Worm (Caenorhabditis elegans) whole organism, late embryonic: Measurements from ENCODE around the gene gex-2.

Source experiments
- C38D4.7 ChIP-seq: fragments of 200-800 bp; sonication (Bioruptor generic); optimal IDR thresholded peaks from 2 replicates; lab custom pipeline; 2018; ENCODE audit warnings: mild to moderate bottlenecking, missing genetic modification characterization, moderate library complexity, missing compliant biosample characterization
- F13H6.1 ChIP-seq: sonication (generic microtip); optimal IDR thresholded peaks from 2 replicates; lab custom pipeline; 2016; ENCODE audit warnings: missing genetic modification characterization, missing compliant biosample characterization
- T23F11.4 ChIP-seq: fragments of 200-800 bp; sonication (Bioruptor generic); optimal IDR thresholded peaks from 2 replicates; lab custom pipeline; 2018; ENCODE audit warnings: mild to moderate bottlenecking, missing genetic modification characterization, missing compliant biosample characterization
- Y22D7AL.16 ChIP-seq: sonication (generic microtip); optimal IDR thresholded peaks from 2 replicates; lab custom pipeline; 2016; ENCODE audit warnings: missing genetic modification characterization, missing compliant biosample characterization
- ama-1 ChIP-seq: fragments of 150-350 bp; optimal IDR thresholded peaks from 2 replicates; lab custom pipeline; 2014
- ceh-14 ChIP-seq: sonication (generic microtip); optimal IDR thresholded peaks from 2 replicates; lab custom pipeline; 2016; ENCODE audit warnings: missing genotype, missing genetic modification characterization, missing compliant biosample characterization
- ceh-2 ChIP-seq: sonication (generic microtip); optimal IDR thresholded peaks from 2 replicates; lab custom pipeline; 2016; ENCODE audit warnings: missing genotype, missing genetic modification characterization, missing compliant biosample characterization
- ceh-31 ChIP-seq: sonication (generic microtip); optimal IDR thresholded peaks from 2 replicates; lab custom pipeline; 2016; ENCODE audit warnings: missing genetic modification characterization, missing compliant biosample characterization
- ceh-45 ChIP-seq: fragments of 200-800 bp; sonication (Bioruptor generic); IDR thresholded peaks from 2 replicates; pipeline ENCODE4 v1.3.6; 2022; ENCODE audit warnings: missing genetic modification reagents, missing genetic modification characterization, missing compliant biosample characterization
- ceh-48 ChIP-seq: sonication (generic microtip); optimal IDR thresholded peaks from 2 replicates; lab custom pipeline; 2016; ENCODE audit warnings: missing genetic modification characterization, inconsistent platforms, missing compliant biosample characterization
- ceh-6 ChIP-seq: fragments of 200-800 bp; sonication (Bioruptor generic); optimal IDR thresholded peaks from 2 replicates; lab custom pipeline; 2018; ENCODE audit warnings: mild to moderate bottlenecking, missing genetic modification characterization, missing compliant biosample characterization
- che-1 ChIP-seq: sonication (generic microtip); optimal IDR thresholded peaks from 2 replicates; lab custom pipeline; 2016; ENCODE audit warnings: mild to moderate bottlenecking, missing genetic modification characterization, missing compliant biosample characterization
- elt-2 ChIP-seq: sonication (generic microtip); optimal IDR thresholded peaks from 2 replicates; lab custom pipeline; 2016; ENCODE audit warnings: missing genetic modification reagents, missing genetic modification characterization, missing compliant biosample characterization
- elt-4 ChIP-seq: sonication (generic microtip); optimal IDR thresholded peaks from 2 replicates; lab custom pipeline; 2016; ENCODE audit warnings: missing genetic modification characterization, missing compliant biosample characterization
- ets-4 ChIP-seq: sonication (generic microtip); optimal IDR thresholded peaks from 2 replicates; lab custom pipeline; 2016; ENCODE audit warnings: missing genetic modification characterization, missing compliant biosample characterization
- eyg-1 ChIP-seq: sonication (generic microtip); optimal IDR thresholded peaks from 2 replicates; lab custom pipeline; 2016; ENCODE audit warnings: missing genotype, missing genetic modification characterization, missing compliant biosample characterization
- fax-1 ChIP-seq: sonication (generic microtip); optimal IDR thresholded peaks from 2 replicates; lab custom pipeline; 2016; ENCODE audit warnings: missing genotype, missing genetic modification characterization, missing compliant biosample characterization
- fkh-6 ChIP-seq: sonication (generic microtip); optimal IDR thresholded peaks from 2 replicates; lab custom pipeline; 2016; ENCODE audit warnings: missing genetic modification characterization, missing compliant biosample characterization
- gmeb-2 ChIP-seq: sonication (generic microtip); optimal IDR thresholded peaks from 2 replicates; lab custom pipeline; 2016; ENCODE audit warnings: missing genetic modification characterization, inconsistent platforms, missing compliant biosample characterization
- hlh-13 ChIP-seq: fragments of 200-800 bp; sonication (Bioruptor generic); optimal IDR thresholded peaks from 2 replicates; lab custom pipeline; 2018; ENCODE audit warnings: mild to moderate bottlenecking, missing genetic modification characterization, missing compliant biosample characterization
- hlh-30 ChIP-seq: sonication (generic microtip); optimal IDR thresholded peaks from 2 replicates; lab custom pipeline; 2017; ENCODE audit warnings: antibody characterized with exemption, missing genetic modification characterization, missing compliant biosample characterization; ENCODE audit not compliant: insufficient read depth
- hlh-6 ChIP-seq: sonication (generic microtip); optimal IDR thresholded peaks from 2 replicates; lab custom pipeline; 2016; ENCODE audit warnings: missing genotype, missing genetic modification characterization, missing compliant biosample characterization
- hlh-8 ChIP-seq: sonication (generic microtip); optimal IDR thresholded peaks from 2 replicates; lab custom pipeline; 2016; ENCODE audit warnings: missing genotype, missing genetic modification characterization, missing compliant biosample characterization
- lim-6 ChIP-seq: sonication (generic microtip); optimal IDR thresholded peaks from 2 replicates; lab custom pipeline; 2016; ENCODE audit warnings: missing genetic modification characterization, missing compliant biosample characterization
- lin-11 ChIP-seq: fragments of 200-800 bp; sonication (Bioruptor generic); optimal IDR thresholded peaks from 2 replicates; lab custom pipeline; 2018; ENCODE audit warnings: mild to moderate bottlenecking, missing genetic modification characterization, missing compliant biosample characterization
- madf-2 ChIP-seq: sonication (generic microtip); optimal IDR thresholded peaks from 2 replicates; lab custom pipeline; 2017; ENCODE audit warnings: missing genetic modification characterization, missing compliant biosample characterization
- mec-3 ChIP-seq: sonication (generic microtip); optimal IDR thresholded peaks from 2 replicates; lab custom pipeline; 2016; ENCODE audit warnings: borderline replicate concordance, missing genetic modification characterization, missing compliant biosample characterization
- nfya-1 ChIP-seq: sonication (generic microtip); optimal IDR thresholded peaks from 2 replicates; lab custom pipeline; 2017; ENCODE audit warnings: missing genetic modification characterization, mild to moderate bottlenecking, missing compliant biosample characterization, antibody characterized with exemption, moderate library complexity
- nhr-11 ChIP-seq: fragments of 150-350 bp; optimal IDR thresholded peaks from 2 replicates; lab custom pipeline; 2014; ENCODE audit warnings: missing biosample characterization, missing genetic modification characterization
- nhr-232 ChIP-seq: sonication (generic microtip); optimal IDR thresholded peaks from 2 replicates; lab custom pipeline; 2016; ENCODE audit warnings: missing genetic modification characterization, missing compliant biosample characterization
- npax-4 ChIP-seq: sonication (generic microtip); optimal IDR thresholded peaks from 2 replicates; lab custom pipeline; 2016; ENCODE audit warnings: missing genetic modification characterization, missing compliant biosample characterization
- pax-1 ChIP-seq: fragments of 150-350 bp; optimal IDR thresholded peaks from 2 replicates; lab custom pipeline; 2014; ENCODE audit warnings: missing biosample characterization, missing genetic modification characterization
- pha-2 ChIP-seq: sonication (generic microtip); optimal IDR thresholded peaks from 2 replicates; lab custom pipeline; 2017; ENCODE audit warnings: mild to moderate bottlenecking, missing genetic modification characterization, missing compliant biosample characterization
- pha-4 ChIP-seq: fragments of 150-350 bp; optimal IDR thresholded peaks from 2 replicates; lab custom pipeline; 2018; ENCODE audit warnings: missing biosample characterization, missing genetic modification reagents, missing genetic modification characterization
- sdc-2 ChIP-seq: sonication (generic microtip); optimal IDR thresholded peaks from 2 replicates; lab custom pipeline; 2016; ENCODE audit warnings: missing genotype, missing genetic modification characterization, missing compliant biosample characterization
- sox-4 ChIP-seq: sonication (generic microtip); optimal IDR thresholded peaks from 2 replicates; lab custom pipeline; 2017; ENCODE audit warnings: mild to moderate bottlenecking, missing genetic modification characterization, inconsistent platforms, missing compliant biosample characterization
- syd-9 ChIP-seq: sonication (generic microtip); optimal IDR thresholded peaks from 2 replicates; lab custom pipeline; 2016; ENCODE audit warnings: mild to moderate bottlenecking, missing genetic modification characterization, moderate library complexity, missing compliant biosample characterization
- tbx-2 ChIP-seq: sonication (generic microtip); optimal IDR thresholded peaks from 2 replicates; lab custom pipeline; 2016; ENCODE audit warnings: missing genetic modification characterization, missing compliant biosample characterization
- tbx-7 ChIP-seq: sonication (generic microtip); optimal IDR thresholded peaks from 2 replicates; lab custom pipeline; 2016; ENCODE audit warnings: missing genotype, missing genetic modification characterization, missing compliant biosample characterization
- ttx-3 ChIP-seq: sonication (generic microtip); optimal IDR thresholded peaks from 2 replicates; lab custom pipeline; 2016; ENCODE audit warnings: missing genetic modification reagents, missing genetic modification characterization, missing compliant biosample characterization
- unc-42 ChIP-seq: sonication (generic microtip); optimal IDR thresholded peaks from 2 replicates; lab custom pipeline; 2016; ENCODE audit warnings: missing genotype, missing genetic modification characterization, missing compliant biosample characterization
- unc-55 ChIP-seq: sonication (generic microtip); optimal IDR thresholded peaks from 2 replicates; lab custom pipeline; 2017; ENCODE audit warnings: missing biosample characterization, missing genetic modification reagents, missing genetic modification characterization
- zip-5 ChIP-seq: sonication (generic microtip); optimal IDR thresholded peaks from 2 replicates; lab custom pipeline; 2016; ENCODE audit warnings: missing genetic modification characterization, missing compliant biosample characterization

Gene gex-2

DNA sequence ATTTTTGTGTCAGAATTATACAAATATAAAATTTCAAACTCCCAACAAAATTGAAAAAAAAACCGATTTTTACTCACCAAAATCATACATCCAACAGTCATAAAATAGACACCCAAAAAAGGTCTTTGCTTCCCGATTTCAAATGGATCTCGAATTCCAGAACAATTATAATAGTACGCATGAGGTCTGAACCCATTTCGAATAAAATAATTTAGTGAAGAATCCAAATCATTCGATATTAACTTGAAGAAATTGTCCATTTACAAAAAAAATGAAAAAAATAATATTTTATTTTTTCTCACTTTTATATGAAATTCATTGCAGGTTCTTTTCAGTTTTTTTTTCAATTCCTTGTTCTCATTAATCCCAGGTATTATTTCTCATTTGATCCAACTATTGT is 29.0 kb downstream of the gex-2 start, which contains the start of gene srt-59:
Gene srt-59, minus strand, starts transcription at position 101 of the 400 bp plus-strand sequence.
- TF ChIP-seq hlh-6 (tag; lab: Kevin White, UChicago) (no peak), eyg-1 (tag; lab: Kevin White, UChicago) (no peak)
- TF ChIP-seq, all 69 proteins: peak for 0

DNA sequence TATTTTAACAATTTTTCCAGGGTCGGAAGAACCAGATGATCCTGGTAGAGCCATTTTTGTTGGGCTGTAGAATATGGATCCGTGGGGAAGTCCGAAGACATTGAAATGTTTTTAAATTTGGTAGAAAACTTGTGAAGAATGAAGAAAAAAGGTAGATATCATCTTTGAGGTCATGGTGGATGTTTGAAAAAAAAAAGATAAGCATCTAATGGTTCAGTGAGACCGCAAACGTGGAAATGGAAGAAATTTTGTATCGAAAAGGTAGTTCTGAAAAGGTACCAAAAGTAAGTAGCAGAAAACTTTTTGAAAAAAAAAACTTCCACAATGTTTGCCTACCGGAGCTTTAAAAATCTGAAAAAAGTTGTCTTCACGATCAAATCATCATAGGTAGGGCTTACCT is 31.0 kb downstream of the gex-2 start, which contains the start of gene prmt-4:
Gene prmt-4, minus strand, starts transcription at position 101 of the 400 bp plus-strand sequence.
- no peak for TF ChIP-seq ets-4 (tag; lab: Kevin White, UChicago)
- TF ChIP-seq lin-11 (tag; lab: Kevin White, UChicago): no peak
- no peak for TF ChIP-seq Y22D7AL.16 (tag; lab: Kevin White, UChicago)
- no peak for TF ChIP-seq fkh-6 (tag; lab: Kevin White, UChicago)
- TF ChIP-seq unc-55 (GFP tag; lab: Kevin White, UChicago): no peak
- TF ChIP-seq elt-2 (tag; lab: Kevin White, UChicago): no peak
- TF ChIP-seq tbx-7 (tag; lab: Kevin White, UChicago): no peak
- no peak for TF ChIP-seq hlh-30 (tag; lab: Kevin White, UChicago)
- no peak for TF ChIP-seq F13H6.1
- no peak for TF ChIP-seq pha-2
- no peak for TF ChIP-seq tbx-2 (tag; lab: Kevin White, UChicago)
- TF ChIP-seq pha-4: no peak
- TF ChIP-seq hlh-13: no peak
- TF ChIP-seq ceh-31: no peak

DNA sequence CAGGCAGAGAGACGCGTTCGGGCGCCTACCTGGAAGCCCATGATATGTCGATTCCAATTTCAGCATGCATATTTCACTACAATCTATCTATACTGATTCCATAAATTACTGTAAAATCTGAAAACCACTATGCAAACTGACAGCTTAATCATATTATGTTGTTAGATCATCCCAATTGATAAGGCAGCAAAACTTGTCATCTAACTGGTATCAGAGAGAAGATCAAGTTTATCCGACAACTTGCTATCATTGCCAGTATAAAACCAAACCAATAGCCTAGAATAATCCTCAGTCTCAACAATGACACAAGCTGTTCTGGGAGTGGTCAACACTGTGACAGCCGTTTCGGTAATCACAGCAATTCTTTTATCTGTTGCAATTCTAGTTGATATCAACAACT is 31.6 kb downstream of the gex-2 start, which contains the start of gene col-102:
Gene col-102, plus strand, starts transcription at position 301 of the 400 bp plus-strand sequence.
- TF ChIP-seq syd-9 (tag; lab: Kevin White, UChicago): no peak
- TF ChIP-seq ttx-3 (tag; lab: Kevin White, UChicago): no peak
- TF ChIP-seq ceh-6 (GFP tag; lab: Kevin White, UChicago): no peak
- no peak for TF ChIP-seq hlh-6 (tag; lab: Kevin White, UChicago)
- TF ChIP-seq ceh-14 (tag; lab: Kevin White, UChicago): no peak
- no peak for TF ChIP-seq fax-1
- no peak for TF ChIP-seq elt-4 (tag; lab: Kevin White, UChicago)
- TF ChIP-seq ceh-31: no peak
- no peak for TF ChIP-seq pha-4
- TF ChIP-seq madf-2 (tag; lab: Kevin White, UChicago): no peak
- TF ChIP-seq pax-1 (tag; lab: Kevin White, UChicago): no peak
- TF ChIP-seq unc-42 (tag; lab: Kevin White, UChicago): no peak
- TF ChIP-seq sdc-2 (tag; lab: Kevin White, UChicago): no peak
- TF ChIP-seq npax-4 (tag; lab: Kevin White, UChicago): no peak

DNA sequence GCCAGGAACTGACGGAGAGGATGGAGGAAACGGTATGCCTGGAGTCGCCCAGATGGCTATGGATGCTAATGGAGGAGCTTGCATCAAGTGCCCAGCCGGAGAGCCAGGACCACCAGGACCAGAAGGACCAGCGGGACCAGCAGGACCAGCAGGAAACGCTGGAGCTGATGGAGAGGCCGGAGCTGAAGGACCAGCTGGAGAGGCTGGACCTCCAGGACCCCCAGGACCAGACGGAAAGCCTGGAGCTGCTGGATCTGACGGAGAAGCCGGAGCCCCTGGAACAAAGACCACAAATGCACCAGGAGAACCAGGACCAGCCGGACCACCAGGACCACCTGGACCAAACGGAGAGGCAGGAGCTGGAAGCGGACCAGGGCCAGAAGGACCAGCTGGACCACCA is 32.2 kb downstream of the gex-2 start:
- no peak for TF ChIP-seq tbx-2 (tag; lab: Kevin White, UChicago)
- no peak for TF ChIP-seq che-1 (tag; lab: Kevin White, UChicago)
- no peak for TF ChIP-seq madf-2 (tag; lab: Kevin White, UChicago)
- no peak for TF ChIP-seq ceh-2
- TF ChIP-seq C38D4.7 (GFP tag; lab: Kevin White, UChicago): no peak
- TF ChIP-seq nhr-11 (tag; lab: Kevin White, UChicago): no peak

DNA sequence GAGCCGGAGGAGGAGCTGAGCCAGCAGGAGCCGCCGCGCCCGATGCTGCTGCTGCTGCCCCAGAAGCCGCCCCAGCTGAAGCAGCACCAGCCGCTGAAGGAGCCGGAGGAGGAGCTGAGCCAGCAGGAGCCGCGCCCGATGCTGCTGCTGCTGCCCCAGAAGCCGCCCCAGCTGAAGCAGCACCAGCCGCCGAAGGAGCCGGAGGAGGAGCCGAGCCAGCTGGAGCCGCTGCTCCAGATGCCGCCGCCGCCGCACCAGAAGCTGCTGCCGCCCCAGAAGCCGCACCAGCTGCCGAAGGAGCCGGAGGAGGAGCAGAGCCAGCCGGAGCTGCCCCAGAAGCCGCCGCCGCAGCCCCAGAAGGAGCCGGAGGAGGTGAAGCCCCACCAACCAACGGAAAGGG is 32.9 kb downstream of the gex-2 start:
- no peak for TF ChIP-seq ceh-45 (GFP tag; lab: Robert Waterston, UW)
- TF ChIP-seq ceh-48 (tag; lab: Kevin White, UChicago): no peak
- no peak for TF ChIP-seq hlh-8 (tag; lab: Kevin White, UChicago)
- no peak for TF ChIP-seq madf-2 (tag; lab: Kevin White, UChicago)
- TF ChIP-seq elt-4 (tag; lab: Kevin White, UChicago): no peak
- TF ChIP-seq Y22D7AL.16 (tag; lab: Kevin White, UChicago): no peak
- TF ChIP-seq gmeb-2 (tag; lab: Kevin White, UChicago): no peak
- no peak for TF ChIP-seq nhr-232 (tag; lab: Kevin White, UChicago)
- TF ChIP-seq ttx-3 (tag; lab: Kevin White, UChicago): no peak
- TF ChIP-seq lim-6: no peak
- no peak for TF ChIP-seq C38D4.7 (GFP tag; lab: Kevin White, UChicago)
- TF ChIP-seq sox-4 (tag; lab: Kevin White, UChicago): no peak
- TF ChIP-seq ceh-2: no peak
- TF ChIP-seq mec-3 (tag; lab: Kevin White, UChicago): no peak
- no peak for TF ChIP-seq T23F11.4
- no peak for TF ChIP-seq che-1 (tag; lab: Kevin White, UChicago)
- no peak for TF ChIP-seq ama-1 (lab: Kevin White, UChicago)
- no peak for TF ChIP-seq zip-5 (tag; lab: Kevin White, UChicago)
- TF ChIP-seq nfya-1: no peak
- no peak for TF ChIP-seq ceh-14 (tag; lab: Kevin White, UChicago)
